Worm (Caenorhabditis elegans) whole organism, midembryonic: Measurements from ENCODE around the gene rabr-2.

Experiments
- T22C8.4 ChIP-seq: fragments of 200-800 bp; sonication (Bioruptor generic); IDR thresholded peaks from 2 replicates; pipeline ENCODE4 v1.3.6; 2022; ENCODE audit warnings: missing genetic modification characterization, missing compliant biosample characterization
- flt-1 ChIP-seq: fragments of 200-800 bp; sonication (Bioruptor generic); IDR thresholded peaks from 2 replicates; pipeline ENCODE4 v1.3.6; 2022; ENCODE audit warnings: missing genetic modification characterization, missing compliant biosample characterization
- klf-2 ChIP-seq: fragments of 200-800 bp; sonication (Bioruptor generic); conservative IDR thresholded peaks from 2 replicates; pipeline ENCODE4 v1.3.6; 2022; ENCODE audit warnings: missing genetic modification reagents, missing genetic modification characterization, missing compliant biosample characterization
- tab-1 ChIP-seq: fragments of 200-800 bp; sonication (Bioruptor generic); IDR thresholded peaks from 2 replicates; pipeline ENCODE4 v1.3.6; 2022; ENCODE audit warnings: missing genetic modification characterization, missing compliant biosample characterization

- TF ChIP-seq tab-1, result no peak
- TF ChIP-seq flt-1 (GFP tag; lab: Robert Waterston, UW), result no peak
- TF ChIP-seq T22C8.4, result no peak
- TF ChIP-seq klf-2 (GFP tag; lab: Robert Waterston, UW), result no peak
Observed at ce11 chrIV:17461222-17461707, 21.9 kb downstream of the rabr-2 start, which contains the start of gene rif-1.1.
